Fruit fly (Drosophila melanogaster) whole organism, embryonic: ENCODE results near the gene CG3598.

Source experiments
- Ada2b ChIP-seq: fragments of 200-800 bp; sonication (Bioruptor generic); IDR thresholded peaks from 2 replicates; pipeline ENCODE4 v1.3.6; 2022; ENCODE audit warnings: missing biosample characterization, missing genetic modification characterization
- Atf6 ChIP-seq: fragments of 200-800 bp; sonication (Bioruptor generic); IDR thresholded peaks from 2 replicates; pipeline ENCODE4 v1.3.6; 2022; ENCODE audit warnings: missing biosample characterization, missing genetic modification characterization
- B-H2 ChIP-seq: fragments of 200-800 bp; sonication (Bioruptor generic); optimal IDR thresholded peaks from 2 replicates; lab custom pipeline; 2018; ENCODE audit warnings: missing biosample characterization, mild to moderate bottlenecking, missing genetic modification characterization
- Blimp-1 ChIP-seq: fragments of 200-800 bp; sonication (Bioruptor generic); optimal IDR thresholded peaks from 3 replicates; lab custom pipeline; 2018; ENCODE audit warnings: missing biosample characterization, missing genetic modification characterization, mild to moderate bottlenecking, moderate library complexity, missing genetic modification reagents
- CG10366 ChIP-seq: fragments of 200-800 bp; sonication (Bioruptor generic); IDR thresholded peaks from 2 replicates; pipeline ENCODE4 v1.3.6; 2022; ENCODE audit warnings: missing biosample characterization, missing genetic modification characterization
- CG10431 ChIP-seq: fragments of 200-800 bp; sonication (Bioruptor generic); optimal IDR thresholded peaks from 3 replicates; lab custom pipeline; 2018; ENCODE audit warnings: missing biosample characterization, mild to moderate bottlenecking, missing genetic modification characterization
- CG10462 ChIP-seq: fragments of 200-800 bp; sonication (Bioruptor generic); optimal IDR thresholded peaks from 2 replicates; lab custom pipeline; 2016; ENCODE audit warnings: missing biosample characterization, missing genetic modification characterization
- CG10979 ChIP-seq: fragments of 200-800 bp; sonication (Bioruptor generic); optimal IDR thresholded peaks from 2 replicates; lab custom pipeline; 2018; ENCODE audit warnings: missing biosample characterization, mild to moderate bottlenecking, missing genetic modification characterization, moderate library complexity
- CG13296 ChIP-seq: fragments of 200-800 bp; sonication (Bioruptor generic); optimal IDR thresholded peaks from 3 replicates; lab custom pipeline; 2018; ENCODE audit warnings: missing biosample characterization, mild to moderate bottlenecking, missing genetic modification characterization
- CG14441 ChIP-seq: fragments of 200-800 bp; sonication (Bioruptor generic); IDR thresholded peaks from 2 replicates; pipeline ENCODE4 v1.3.6; 2022; ENCODE audit warnings: missing biosample characterization, missing genetic modification characterization
- CG15011 ChIP-seq: fragments of 200-800 bp; sonication (Bioruptor generic); optimal IDR thresholded peaks from 3 replicates; lab custom pipeline; 2018; ENCODE audit warnings: missing biosample characterization, mild to moderate bottlenecking, missing genetic modification characterization
- CG3065 ChIP-seq: fragments of 200-800 bp; sonication (Bioruptor generic); optimal IDR thresholded peaks from 2 replicates; lab custom pipeline; 2016; ENCODE audit warnings: missing biosample characterization, missing genetic modification characterization
- CG4404 ChIP-seq: fragments of 200-800 bp; sonication (Bioruptor generic); IDR thresholded peaks from 2 replicates; pipeline ENCODE4 v1.3.6; 2022; ENCODE audit warnings: missing biosample characterization, missing genetic modification characterization
- CG6813 ChIP-seq: fragments of 200-800 bp; sonication (Bioruptor generic); optimal IDR thresholded peaks from 2 replicates; lab custom pipeline; 2017; ENCODE audit warnings: missing biosample characterization, missing genetic modification characterization, mild to moderate bottlenecking, moderate library complexity, missing genetic modification reagents
- CG7271 ChIP-seq: fragments of 200-800 bp; sonication (Bioruptor generic); optimal IDR thresholded peaks from 2 replicates; lab custom pipeline; 2018; ENCODE audit warnings: missing biosample characterization, mild to moderate bottlenecking, missing genetic modification characterization, moderate library complexity
- CG7928 ChIP-seq: fragments of 200-800 bp; sonication (Bioruptor generic); optimal IDR thresholded peaks from 2 replicates; lab custom pipeline; 2017; ENCODE audit warnings: missing biosample characterization, mild to moderate bottlenecking, missing genetic modification characterization
- CG9437 ChIP-seq: fragments of 200-800 bp; sonication (Bioruptor generic); optimal IDR thresholded peaks from 2 replicates; lab custom pipeline; 2018; ENCODE audit warnings: missing biosample characterization, mild to moderate bottlenecking, missing genetic modification characterization
- CTCF ChIP-seq: fragments of 200-800 bp; sonication (Bioruptor generic); optimal IDR thresholded peaks from 2 replicates; lab custom pipeline; 2017; ENCODE audit warnings: missing biosample characterization, mild to moderate bottlenecking, missing genetic modification characterization, moderate library complexity
- Drgx ChIP-seq: fragments of 200-800 bp; sonication (Bioruptor generic); IDR thresholded peaks from 2 replicates; pipeline ENCODE4 v1.3.6; 2022; ENCODE audit warnings: missing biosample characterization, missing genetic modification characterization
- Fer3 ChIP-seq: fragments of 200-800 bp; sonication (Bioruptor generic); optimal IDR thresholded peaks from 2 replicates; lab custom pipeline; 2018; ENCODE audit warnings: missing biosample characterization, mild to moderate bottlenecking, missing genetic modification characterization, moderate library complexity
- Med ChIP-seq: fragments of 200-800 bp; sonication (Bioruptor generic); peaks from one replicate; lab custom pipeline; 2016; ENCODE audit warnings: missing biosample characterization, missing genetic modification characterization, mild to moderate bottlenecking, inconsistent platforms, moderate library complexity
- Nf-YA ChIP-seq: fragments of 200-800 bp; sonication (Bioruptor generic); IDR thresholded peaks from 2 replicates; pipeline ENCODE4 v1.3.6; 2022; ENCODE audit warnings: missing biosample characterization, missing genetic modification characterization
- Nf-YB ChIP-seq: fragments of 200-800 bp; sonication (Bioruptor generic); optimal IDR thresholded peaks from 3 replicates; lab custom pipeline; 2019; ENCODE audit warnings: missing biosample characterization, mild to moderate bottlenecking, missing genetic modification characterization, moderate library complexity
- Poxn ChIP-seq: fragments of 200-800 bp; sonication (Bioruptor generic); IDR thresholded peaks from 2 replicates; pipeline ENCODE4 v1.3.6; 2022; ENCODE audit warnings: missing biosample characterization, missing genetic modification characterization
- Usf ChIP-seq: fragments of 200-800 bp; sonication (Bioruptor generic); optimal IDR thresholded peaks from 2 replicates; lab custom pipeline; 2017; ENCODE audit warnings: missing genotype, missing biosample characterization, missing genetic modification characterization
- Xrp1 ChIP-seq: fragments of 200-800 bp; sonication (Bioruptor generic); IDR thresholded peaks from 2 replicates; pipeline ENCODE4 v1.3.6; 2022; ENCODE audit warnings: missing biosample characterization, missing genetic modification characterization
- bcd ChIP-seq: fragments of 200-800 bp; sonication (Bioruptor generic); optimal IDR thresholded peaks from 2 replicates; lab custom pipeline; 2017; ENCODE audit warnings: missing biosample characterization, mild to moderate bottlenecking, missing genetic modification characterization
- croc ChIP-seq: fragments of 200-800 bp; sonication (Bioruptor generic); conservative IDR thresholded peaks from 3 replicates; pipeline ENCODE4 v1.3.6; 2022; ENCODE audit warnings: missing biosample characterization, missing genetic modification characterization
- crp ChIP-seq, 2 experiments: fragments of 200-800 bp; sonication (Bioruptor generic); optimal IDR thresholded peaks; 2 replicates in 1 of 2; 3 replicates in 1 of 2; lab custom pipeline; 2017; ENCODE audit warnings: missing biosample characterization in 2 of 2, missing genetic modification characterization in 2 of 2, mild to moderate bottlenecking in 1 of 2, moderate library complexity in 1 of 2
- disco-r ChIP-seq: fragments of 200-800 bp; sonication (Bioruptor generic); optimal IDR thresholded peaks from 2 replicates; lab custom pipeline; 2016; ENCODE audit warnings: missing biosample characterization, missing genetic modification characterization
- exex ChIP-seq: fragments of 200-800 bp; sonication (Bioruptor generic); optimal IDR thresholded peaks from 4 replicates; lab custom pipeline; 2018; ENCODE audit warnings: missing biosample characterization, mild to moderate bottlenecking, missing genetic modification characterization, moderate library complexity
- fd3F ChIP-seq: fragments of 200-800 bp; sonication (Bioruptor generic); optimal IDR thresholded peaks from 2 replicates; lab custom pipeline; 2018; ENCODE audit warnings: missing biosample characterization, mild to moderate bottlenecking, missing genetic modification characterization, moderate library complexity
- gem ChIP-seq: fragments of 200-800 bp; sonication (Bioruptor generic); optimal IDR thresholded peaks from 2 replicates; lab custom pipeline; 2019; ENCODE audit warnings: missing biosample characterization, mild to moderate bottlenecking, missing genetic modification characterization, moderate library complexity
- ham ChIP-seq: fragments of 200-800 bp; sonication (Bioruptor generic); IDR thresholded peaks from 2 replicates; pipeline ENCODE4 v1.3.6; 2022; ENCODE audit warnings: missing biosample characterization, missing genetic modification characterization
- lbe ChIP-seq: fragments of 200-800 bp; sonication (Bioruptor generic); optimal IDR thresholded peaks from 2 replicates; lab custom pipeline; 2016; ENCODE audit warnings: missing biosample characterization, mild to moderate bottlenecking, missing genetic modification characterization
- nau ChIP-seq: fragments of 200-800 bp; sonication (Bioruptor generic); optimal IDR thresholded peaks from 3 replicates; lab custom pipeline; 2017; ENCODE audit warnings: missing biosample characterization, mild to moderate bottlenecking, missing genetic modification characterization, missing genetic modification reagents
- nerfin-1 ChIP-seq: fragments of 200-800 bp; sonication (Bioruptor generic); optimal IDR thresholded peaks from 3 replicates; lab custom pipeline; 2019; ENCODE audit warnings: missing biosample characterization, mild to moderate bottlenecking, missing genetic modification characterization, moderate library complexity
- nmo ChIP-seq: fragments of 200-800 bp; sonication (Bioruptor generic); optimal IDR thresholded peaks from 2 replicates; lab custom pipeline; 2018; ENCODE audit warnings: missing biosample characterization, mild to moderate bottlenecking, missing genetic modification characterization, moderate library complexity
- org-1 ChIP-seq: fragments of 200-800 bp; sonication (Bioruptor generic); optimal IDR thresholded peaks from 2 replicates; lab custom pipeline; 2017; ENCODE audit warnings: missing biosample characterization, missing genetic modification characterization
- pita ChIP-seq: fragments of 200-800 bp; sonication (Bioruptor generic); optimal IDR thresholded peaks from 2 replicates; lab custom pipeline; 2017; ENCODE audit warnings: missing biosample characterization, mild to moderate bottlenecking, missing genetic modification characterization
- prd ChIP-seq, 3 experiments: fragments of >200 bp in 2 of 3; fragments of 200-800 bp in 1 of 3; sonication (Bioruptor generic) in 1 of 3; optimal IDR thresholded peaks in 2 of 3; IDR thresholded peaks in 1 of 3; 2 replicates in 2 of 3; 3 replicates in 1 of 3; pipeline versions ENCODE4 v1.3.6 to Lab custom; 2017 to 2022; ENCODE audit warnings: missing biosample characterization in 1 of 3, missing genetic modification characterization in 1 of 3
- rib ChIP-seq: fragments of 200-800 bp; sonication (Bioruptor generic); IDR thresholded peaks from 2 replicates; pipeline ENCODE4 v1.3.6; 2022; ENCODE audit warnings: missing biosample characterization, missing genetic modification characterization
- sens ChIP-seq: fragments of 200-800 bp; sonication (Bioruptor generic); peaks from one replicate; lab custom pipeline; 2016; ENCODE audit warnings: missing biosample characterization, missing genetic modification characterization
- sisA ChIP-seq: fragments of 200-800 bp; sonication (Bioruptor generic); IDR thresholded peaks from 2 replicates; pipeline ENCODE4 v1.3.6; 2022; ENCODE audit warnings: missing biosample characterization, missing genetic modification characterization
- tap ChIP-seq: fragments of 200-800 bp; optimal IDR thresholded peaks from 3 replicates; lab custom pipeline; 2019; ENCODE audit warnings: missing biosample characterization, mild to moderate bottlenecking, missing genetic modification characterization, moderate library complexity
- tio ChIP-seq: fragments of 200-800 bp; sonication (Bioruptor generic); optimal IDR thresholded peaks from 2 replicates; lab custom pipeline; 2017; ENCODE audit warnings: missing biosample characterization, missing genetic modification characterization, inconsistent platforms
- ttk ChIP-seq: fragments of 200-800 bp; sonication (Bioruptor generic); IDR thresholded peaks from 2 replicates; pipeline ENCODE4 v2.1.2; 2022; ENCODE audit warnings: missing biosample characterization, missing genetic modification characterization
- unc-4 ChIP-seq: fragments of 200-800 bp; sonication (Bioruptor generic); IDR thresholded peaks from 2 replicates; pipeline ENCODE4 v1.3.6; 2022; ENCODE audit warnings: missing biosample characterization, missing genetic modification characterization; ENCODE audit not compliant: partially characterized antibody
- vnd ChIP-seq: fragments of 200-800 bp; sonication (Bioruptor generic); IDR thresholded peaks from 3 replicates; pipeline ENCODE4 v1.3.6; 2022; ENCODE audit warnings: missing biosample characterization, missing genetic modification characterization; ENCODE audit not compliant: partially characterized antibody
- zf30C ChIP-seq: fragments of 200-800 bp; sonication (Bioruptor generic); optimal IDR thresholded peaks from 3 replicates; lab custom pipeline; 2018; ENCODE audit warnings: missing biosample characterization, mild to moderate bottlenecking, missing genetic modification characterization
- zfh1 ChIP-seq: fragments of 200-800 bp; sonication (Bioruptor generic); IDR thresholded peaks from 3 replicates; pipeline ENCODE4 v1.3.6; 2022; ENCODE audit warnings: missing biosample characterization, missing genetic modification characterization

CG3598 gene

dm6 chrX:2956641-2957040, 19.8 kb downstream of the CG3598 start (continued):
- no peak for TF ChIP-seq CG13296 (GFP tag; lab: Kevin White, UChicago)
- TF ChIP-seq nmo (GFP tag; lab: Kevin White, UChicago), result peak; percentile 11
- TF ChIP-seq disco-r (GFP tag; lab: Kevin White, UChicago), result no peak
- TF ChIP-seq rib (GFP tag; lab: Robert Waterston, UW), result no peak
- peak; percentile 53 for TF ChIP-seq Med (GFP tag; lab: Kevin White, UChicago)
- 0 out of 2 replicates have a peak, but pooled peaks have one; percentile 12 for TF ChIP-seq CG14441 (GFP tag; lab: Robert Waterston, UW)
- TF ChIP-seq CG10979 (tag; lab: Kevin White, UChicago), result peak; percentile 37
- TF ChIP-seq CG10462 (GFP tag; lab: Kevin White, UChicago), result no peak
- no peak for TF ChIP-seq CG10431
- no peak for TF ChIP-seq sisA (GFP tag; lab: Robert Waterston, UW)
- TF ChIP-seq vnd (GFP tag; lab: Robert Waterston, UW), result no peak
- no peak for TF ChIP-seq tap (tag; lab: Kevin White, UChicago)
- TF ChIP-seq Xrp1, result peak; percentile 27; the same call in 1 of the 2 replicates
- TF ChIP-seq zfh1 (GFP tag; lab: Robert Waterston, UW), result peak; percentile 27; the same call in 1 of the 3 replicates
- no peak for TF ChIP-seq crp (GFP tag; optimal IDR thresholded peaks at IDR 0.05; lab: Kevin White, UChicago)
- TF ChIP-seq tio (GFP tag; lab: Kevin White, UChicago), result no peak
- no peak for TF ChIP-seq prd (optimal IDR thresholded peaks at IDR 0.05; lab: Kevin White, UChicago)
- peak; percentile 52; the same call in 1 of the 3 replicates for TF ChIP-seq prd (GFP tag; IDR thresholded peaks at IDR 0.05; lab: Robert Waterston, UW)
- TF ChIP-seq CG7928 (GFP tag; lab: Kevin White, UChicago), result no peak
- no peak for TF ChIP-seq lbe
- TF ChIP-seq bcd, result no peak
- TF ChIP-seq CG6813 (GFP tag; lab: Kevin White, UChicago), result no peak
- TF ChIP-seq nau (GFP tag; lab: Kevin White, UChicago), result no peak
- TF ChIP-seq Poxn (GFP tag; lab: Robert Waterston, UW), result no peak
- no peak for TF ChIP-seq exex (tag; lab: Kevin White, UChicago)
- TF ChIP-seq Nf-YB (GFP tag; lab: Kevin White, UChicago), result no peak
- no peak for TF ChIP-seq nerfin-1 (tag; lab: Kevin White, UChicago)
- TF ChIP-seq CTCF (GFP tag; lab: Kevin White, UChicago), result no peak
- no peak for TF ChIP-seq CG3065
- no peak for TF ChIP-seq Drgx
- peak; percentile 33 for TF ChIP-seq gem (tag; lab: Kevin White, UChicago)
- no peak for TF ChIP-seq croc
- TF ChIP-seq CG4404, result 0 out of 2 replicates have a peak, but pooled peaks have one; percentile 25
- no peak for TF ChIP-seq ttk
- no peak for TF ChIP-seq B-H2
- TF ChIP-seq Nf-YA (GFP tag; lab: Robert Waterston, UW), result no peak
- TF ChIP-seq CG9437 (GFP tag; lab: Kevin White, UChicago), result no peak
- no peak for TF ChIP-seq unc-4 (GFP tag; lab: Robert Waterston, UW)
- peak; percentile 9; the same call in 1 of the 2 replicates for TF ChIP-seq Ada2b (GFP tag; lab: Robert Waterston, UW)
- TF ChIP-seq CG7271 (tag; lab: Kevin White, UChicago), result no peak
- TF ChIP-seq Blimp-1 (GFP tag; lab: Kevin White, UChicago), result peak; percentile 10
- no peak for TF ChIP-seq CG15011 (GFP tag; lab: Kevin White, UChicago)
- TF ChIP-seq CG10366, result no peak
- no peak for TF ChIP-seq fd3F (GFP tag; lab: Kevin White, UChicago)
- TF ChIP-seq org-1 (GFP tag; lab: Kevin White, UChicago), result no peak
- no peak for TF ChIP-seq Atf6
- TF ChIP-seq Usf (GFP tag; lab: Kevin White, UChicago), result no peak
- TF ChIP-seq ham (GFP tag; lab: Robert Waterston, UW), result no peak
- TF ChIP-seq sens (GFP tag; lab: Kevin White, UChicago), result peak; percentile 85
- no peak for TF ChIP-seq zf30C (GFP tag; lab: Kevin White, UChicago)
- TF ChIP-seq Fer3, result no peak
- no peak for TF ChIP-seq pita (GFP tag; lab: Kevin White, UChicago)
